Worm (Caenorhabditis elegans) whole organism, mixed stage, embryonic: Measurements from ENCODE around the gene W09D6.4.

Experiments
- ces-1 ChIP-seq: fragments of 150-350 bp; optimal IDR thresholded peaks from 2 replicates; lab custom pipeline; 2014; ENCODE audit warnings: missing biosample characterization, missing genetic modification reagents, missing genetic modification characterization
- ham-2 ChIP-seq: fragments of 200-800 bp; sonication (Bioruptor generic); optimal IDR thresholded peaks from 2 replicates; lab custom pipeline; 2018; ENCODE audit warnings: mild to moderate bottlenecking, missing genetic modification characterization, missing compliant biosample characterization
- lin-32 ChIP-seq: fragments of 200-800 bp; sonication (Bioruptor generic); optimal IDR thresholded peaks from 2 replicates; lab custom pipeline; 2018; ENCODE audit warnings: mild to moderate bottlenecking, missing genetic modification characterization, missing compliant biosample characterization
- lsy-2 ChIP-seq: fragments of 150-350 bp; optimal IDR thresholded peaks from 2 replicates; lab custom pipeline; 2014; ENCODE audit warnings: missing biosample characterization, missing genetic modification characterization
- nhr-28 ChIP-seq: fragments of 150-350 bp; optimal IDR thresholded peaks from 2 replicates; lab custom pipeline; 2014; ENCODE audit warnings: missing biosample characterization, missing genetic modification characterization
- sptf-1 ChIP-seq: sonication (generic microtip); optimal IDR thresholded peaks from 2 replicates; lab custom pipeline; 2017; ENCODE audit warnings: mild to moderate bottlenecking, missing genetic modification characterization, moderate library complexity, missing compliant biosample characterization
- unc-120 ChIP-seq: sonication (generic microtip); optimal IDR thresholded peaks from 2 replicates; lab custom pipeline; 2017; ENCODE audit warnings: missing genetic modification characterization, missing compliant biosample characterization; ENCODE audit not compliant: poor library complexity, severe bottlenecking
- zip-8 ChIP-seq: fragments of 150-350 bp; optimal IDR thresholded peaks from 2 replicates; lab custom pipeline; 2014; ENCODE audit warnings: missing biosample characterization, missing genetic modification characterization

W09D6.4 gene

DNA sequence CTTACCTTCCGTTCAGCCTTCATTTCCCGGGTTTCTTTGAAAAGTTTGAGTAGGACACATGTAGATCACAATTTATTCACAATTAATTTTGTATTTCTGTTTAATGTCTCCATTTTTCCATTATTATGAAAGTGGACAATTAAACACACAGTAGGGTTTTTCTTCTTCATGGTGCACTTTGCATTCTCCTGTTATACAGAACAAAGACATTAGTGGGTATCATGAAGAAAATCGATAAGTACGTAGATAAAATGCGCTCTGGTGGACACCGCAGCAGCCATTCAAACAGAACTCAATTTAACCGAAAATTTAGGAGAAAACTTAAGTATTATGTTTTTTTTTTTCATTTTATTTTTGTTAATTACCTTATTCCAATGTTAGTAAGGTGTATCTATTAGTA, 49.8 kb downstream of the W09D6.4 start:
- no peak for TF ChIP-seq nhr-28 (tag; lab: Kevin White, UChicago)
- no peak for TF ChIP-seq zip-8
- no peak for TF ChIP-seq sptf-1 (tag; lab: Kevin White, UChicago)
- no peak for TF ChIP-seq ham-2 (GFP tag; lab: Kevin White, UChicago)
- no peak for TF ChIP-seq lin-32 (GFP tag; lab: Kevin White, UChicago)
- TF ChIP-seq ces-1, result peak; percentile 42
- no peak for TF ChIP-seq lsy-2 (tag; lab: Kevin White, UChicago)
- TF ChIP-seq unc-120 (tag; lab: Kevin White, UChicago), result no peak
